Fruit fly (Drosophila melanogaster) whole organism, wandering third instar larva: Measurements from ENCODE around the gene CycJ.

ENCODE experiments used
- Abd-B ChIP-seq: fragments of >200 bp; optimal IDR thresholded peaks from 2 replicates; lab custom pipeline; 2017; ENCODE audit warnings: missing biosample characterization, missing genetic modification characterization
- CG32264 ChIP-seq: fragments of 200-800 bp; sonication (Bioruptor generic); optimal IDR thresholded peaks from 2 replicates; lab custom pipeline; 2016; ENCODE audit warnings: missing biosample characterization, missing genetic modification characterization
- CG9705 ChIP-seq: fragments of 200-800 bp; sonication (Bioruptor generic); optimal IDR thresholded peaks from 2 replicates; lab custom pipeline; 2018; ENCODE audit warnings: missing biosample characterization, mild to moderate bottlenecking, missing genetic modification characterization
- CrebA ChIP-seq: fragments of 200-800 bp; sonication (Bioruptor generic); optimal IDR thresholded peaks from 2 replicates; lab custom pipeline; 2016; ENCODE audit warnings: missing biosample characterization, mild to moderate bottlenecking, missing genetic modification characterization, borderline replicate concordance
- Dif ChIP-seq: fragments of 200-275, 200-300 bp; sonication (Bioruptor generic); optimal IDR thresholded peaks from 2 replicates; lab custom pipeline; 2018; ENCODE audit warnings: missing biosample characterization, missing genetic modification characterization; ENCODE audit not compliant: partially characterized antibody
- GATAd ChIP-seq: sonication (Bioruptor generic); optimal IDR thresholded peaks from 2 replicates; lab custom pipeline; 2016; ENCODE audit warnings: missing biosample characterization, missing genetic modification characterization
- HLH106 ChIP-seq: fragments of 200-800 bp; optimal IDR thresholded peaks from 3 replicates; lab custom pipeline; 2019; ENCODE audit warnings: missing biosample characterization, mild to moderate bottlenecking, missing genetic modification characterization, moderate library complexity
- Hnf4 ChIP-seq: fragments of 200-800 bp; sonication (Bioruptor generic); optimal IDR thresholded peaks from 2 replicates; lab custom pipeline; 2016; ENCODE audit warnings: missing biosample characterization, mild to moderate bottlenecking, missing genetic modification characterization
- Hr78 ChIP-seq: fragments of >200 bp; optimal IDR thresholded peaks from 2 replicates; lab custom pipeline; 2017; ENCODE audit warnings: missing biosample characterization, missing genetic modification characterization
- Hr83 ChIP-seq: fragments of 200-300 bp; sonication (Bioruptor generic); optimal IDR thresholded peaks from 2 replicates; lab custom pipeline; 2016; ENCODE audit warnings: missing biosample characterization, mild to moderate bottlenecking, missing genetic modification characterization, moderate library complexity; ENCODE audit not compliant: poor library complexity, severe bottlenecking
- Jra ChIP-seq: sonication (Bioruptor generic); optimal IDR thresholded peaks from 2 replicates; lab custom pipeline; 2016; ENCODE audit warnings: missing biosample characterization, missing genetic modification characterization
- Myc ChIP-seq: fragments of >200 bp; optimal IDR thresholded peaks from 2 replicates; lab custom pipeline; 2017
- N ChIP-seq: fragments of >200 bp; optimal IDR thresholded peaks from 2 replicates; lab custom pipeline; 2018; ENCODE audit warnings: missing biosample characterization, missing external identifiers, missing genetic modification characterization
- OdsH ChIP-seq: fragments of 200-800 bp; sonication (Bioruptor generic); optimal IDR thresholded peaks from 2 replicates; lab custom pipeline; 2016; ENCODE audit warnings: missing biosample characterization, mild to moderate bottlenecking, missing genetic modification characterization
- Sp1 ChIP-seq: fragments of 200-800 bp; sonication (Bioruptor generic); optimal IDR thresholded peaks from 3 replicates; lab custom pipeline; 2019; ENCODE audit warnings: missing biosample characterization, mild to moderate bottlenecking, missing genetic modification characterization, moderate library complexity
- Vsx2 ChIP-seq: fragments of 200-300, 225-300 bp; sonication (Bioruptor generic); optimal IDR thresholded peaks from 2 replicates; lab custom pipeline; 2018; ENCODE audit warnings: missing biosample characterization, missing genetic modification characterization; ENCODE audit not compliant: partially characterized antibody
- br ChIP-seq: fragments of 200-800 bp; sonication (Bioruptor generic); optimal IDR thresholded peaks from 2 replicates; lab custom pipeline; 2016; ENCODE audit warnings: missing biosample characterization, missing genetic modification characterization
- brk ChIP-seq: fragments of 200-800 bp; sonication (Bioruptor generic); optimal IDR thresholded peaks from 2 replicates; lab custom pipeline; 2016; ENCODE audit warnings: missing biosample characterization, mild to moderate bottlenecking, missing genetic modification characterization
- dl ChIP-seq, 2 experiments: fragments of 175-275, 200-275 bp in 1 of 2; fragments of 200-275 bp in 1 of 2; sonication (Bioruptor generic); optimal IDR thresholded peaks; lab custom pipeline; 2018; ENCODE audit warnings: mild to moderate bottlenecking in 2 of 2, missing biosample characterization in 2 of 2, missing genetic modification characterization in 2 of 2, moderate library complexity in 2 of 2; ENCODE audit not compliant: partially characterized antibody in 2 of 2, insufficient read depth in 1 of 2
- dmrt93B ChIP-seq: fragments of 200-800 bp; sonication (Bioruptor generic); optimal IDR thresholded peaks from 2 replicates; lab custom pipeline; 2018; ENCODE audit warnings: missing biosample characterization, mild to moderate bottlenecking, missing genetic modification characterization
- dsf ChIP-seq: sonication (Bioruptor generic); optimal IDR thresholded peaks from 2 replicates; lab custom pipeline; 2016; ENCODE audit warnings: missing biosample characterization, missing genetic modification characterization, borderline replicate concordance
- ey ChIP-seq: fragments of 200-800 bp; sonication (Bioruptor generic); optimal IDR thresholded peaks from 2 replicates; lab custom pipeline; 2016; ENCODE audit warnings: missing biosample characterization, missing genetic modification characterization
- foxo ChIP-seq, 2 experiments: fragments of 200-800 bp; sonication (Bioruptor generic); optimal IDR thresholded peaks; 2 replicates in 1 of 2; 3 replicates in 1 of 2; lab custom pipeline; 2016 to 2017; ENCODE audit warnings: missing biosample characterization in 2 of 2, missing genetic modification characterization in 2 of 2
- fru ChIP-seq: fragments of 200-800 bp; sonication (Bioruptor generic); optimal IDR thresholded peaks from 3 replicates; lab custom pipeline; 2016; ENCODE audit warnings: missing biosample characterization, mild to moderate bottlenecking, missing genetic modification characterization
- h ChIP-seq: fragments of 200-800 bp; sonication (Bioruptor generic); optimal IDR thresholded peaks from 3 replicates; lab custom pipeline; 2016; ENCODE audit warnings: missing biosample characterization, mild to moderate bottlenecking, missing genetic modification characterization
- jim ChIP-seq: fragments of 175-275, 200-325 bp; sonication (Bioruptor generic); optimal IDR thresholded peaks from 2 replicates; lab custom pipeline; 2016; ENCODE audit warnings: missing biosample characterization, mild to moderate bottlenecking, missing genetic modification characterization
- lola ChIP-seq: fragments of >200 bp; optimal IDR thresholded peaks from 2 replicates; lab custom pipeline; 2017; ENCODE audit warnings: missing biosample characterization, missing genetic modification characterization
- pan ChIP-seq: fragments of >200 bp; optimal IDR thresholded peaks from 2 replicates; lab custom pipeline; 2017
- psq ChIP-seq: fragments of 200-800 bp; sonication (Bioruptor generic); optimal IDR thresholded peaks from 3 replicates; lab custom pipeline; 2017; ENCODE audit warnings: missing biosample characterization, mild to moderate bottlenecking, missing genetic modification characterization, moderate library complexity
- rgr ChIP-seq: fragments of 200-800 bp; sonication (Bioruptor generic); optimal IDR thresholded peaks from 3 replicates; lab custom pipeline; 2016; ENCODE audit warnings: missing biosample characterization, mild to moderate bottlenecking, missing genetic modification characterization
- sage ChIP-seq: fragments of 200-800 bp; sonication (Bioruptor generic); optimal IDR thresholded peaks from 2 replicates; lab custom pipeline; 2016; ENCODE audit warnings: missing biosample characterization, mild to moderate bottlenecking, missing genetic modification characterization
- sv ChIP-seq: fragments of 200-800 bp; sonication (Bioruptor generic); optimal IDR thresholded peaks from 3 replicates; lab custom pipeline; 2016; ENCODE audit warnings: missing biosample characterization, missing genetic modification characterization
- tai ChIP-seq: sonication (Bioruptor generic); optimal IDR thresholded peaks from 2 replicates; lab custom pipeline; 2016; ENCODE audit warnings: missing biosample characterization, missing genetic modification characterization
- usp ChIP-seq: fragments of >200 bp; optimal IDR thresholded peaks from 2 replicates; lab custom pipeline; 2017; ENCODE audit warnings: missing biosample characterization, missing genetic modification characterization
- woc ChIP-seq: sonication (Bioruptor generic); optimal IDR thresholded peaks from 2 replicates; lab custom pipeline; 2016; ENCODE audit warnings: missing biosample characterization, mild to moderate bottlenecking, missing genetic modification characterization

The CycJ gene

dm6 chr3L:3461119-3461518, 5.1 kb upstream of the CycJ start, which contains the start of the genes CG46463 and armi:
CG46463 (plus strand) TSS chr3L:3461315.
armi (plus strand) TSS chr3L:3461317.
- TF ChIP-seq Hr83 (GFP tag; lab: Kevin White, UChicago) (no peak), h (GFP tag; lab: Kevin White, UChicago) (no peak), Sp1 (GFP tag; lab: Kevin White, UChicago) (no peak), tai (GFP tag; lab: Kevin White, UChicago) (no peak), pan (lab: Kevin White, UChicago) (no peak), usp (GFP tag; lab: Kevin White, UChicago) (no peak), OdsH (GFP tag; lab: Kevin White, UChicago) (no peak), CrebA (GFP tag; lab: Kevin White, UChicago) (no peak), CG9705 (GFP tag; lab: Kevin White, UChicago) (no peak), foxo (GFP tag; optimal IDR thresholded peaks at IDR 0.05; lab: Kevin White, UChicago) (no peak), fru (GFP tag; lab: Kevin White, UChicago) (no peak), jim (GFP tag; lab: Kevin White, UChicago) (no peak), brk (GFP tag; lab: Kevin White, UChicago) (no peak), Vsx2 (no peak), GATAd (GFP tag; lab: Kevin White, UChicago) (no peak), Myc (lab: Kevin White, UChicago) (no peak), HLH106 (tag; lab: Kevin White, UChicago) (no peak), Jra (GFP tag; lab: Kevin White, UChicago) (no peak), N (GFP tag; lab: Kevin White, UChicago) (no peak)

- TF ChIP-seq CG9705 (GFP tag; lab: Kevin White, UChicago): no peak
- no peak for TF ChIP-seq GATAd (GFP tag; lab: Kevin White, UChicago)
- no peak for TF ChIP-seq Vsx2
- no peak for TF ChIP-seq br (GFP tag; lab: Kevin White, UChicago)
- TF ChIP-seq lola: no peak
- no peak for TF ChIP-seq sv (GFP tag; lab: Kevin White, UChicago)
- TF ChIP-seq brk (GFP tag; lab: Kevin White, UChicago): no peak
- no peak for TF ChIP-seq Abd-B (GFP tag; lab: Kevin White, UChicago)
- no peak for TF ChIP-seq CG32264 (GFP tag; lab: Kevin White, UChicago)
- TF ChIP-seq Hr83 (GFP tag; lab: Kevin White, UChicago): no peak
- TF ChIP-seq Jra (GFP tag; lab: Kevin White, UChicago): no peak
- TF ChIP-seq pan (lab: Kevin White, UChicago): no peak
- no peak for TF ChIP-seq OdsH (GFP tag; lab: Kevin White, UChicago)
- TF ChIP-seq, all 38 proteins: peak for 0
Measured at dm6 chr3L:3461557-3462414, 4.4 kb upstream of the CycJ start.

- TF ChIP-seq Jra (GFP tag; lab: Kevin White, UChicago) (no peak), CrebA (GFP tag; lab: Kevin White, UChicago) (no peak), GATAd (GFP tag; lab: Kevin White, UChicago) (no peak), Hnf4 (GFP tag; lab: Kevin White, UChicago) (no peak), dl (GFP tag; optimal IDR thresholded peaks at IDR 0.05; lab: Kevin White, UChicago; ENCODE audit: insufficient read depth in 1 of 2, partially characterized antibody in 2 of 2) (no peak), OdsH (GFP tag; lab: Kevin White, UChicago) (no peak), br (GFP tag; lab: Kevin White, UChicago) (no peak), Dif (GFP tag; lab: Kevin White, UChicago) (no peak), Vsx2 (no peak), CG32264 (GFP tag; lab: Kevin White, UChicago) (no peak), Abd-B (GFP tag; lab: Kevin White, UChicago) (no peak), HLH106 (tag; lab: Kevin White, UChicago) (no peak), jim (GFP tag; lab: Kevin White, UChicago) (no peak), rgr (GFP tag; lab: Kevin White, UChicago) (no peak)
Measured at dm6 chr3L:3469709-3470108, 3.5 kb downstream of the CycJ start.

- TF ChIP-seq rgr (GFP tag; lab: Kevin White, UChicago) (peak; percentile 64), Abd-B (GFP tag; lab: Kevin White, UChicago) (no peak), CrebA (GFP tag; lab: Kevin White, UChicago) (no peak), Jra (GFP tag; lab: Kevin White, UChicago) (peak; percentile 12), Hr83 (GFP tag; lab: Kevin White, UChicago) (peak; percentile 68), dmrt93B (GFP tag; lab: Kevin White, UChicago) (no peak), br (GFP tag; lab: Kevin White, UChicago) (peak; percentile 55), Sp1 (GFP tag; lab: Kevin White, UChicago) (peak; percentile 38), ey (GFP tag; lab: Kevin White, UChicago) (peak; percentile 32), Hr78 (no peak), sv (GFP tag; lab: Kevin White, UChicago) (peak; percentile 21), HLH106 (tag; lab: Kevin White, UChicago) (peak; percentile 40), CG9705 (GFP tag; lab: Kevin White, UChicago) (peak; percentile 6), fru (GFP tag; lab: Kevin White, UChicago) (peak; percentile 52), usp (GFP tag; lab: Kevin White, UChicago) (no peak), sage (GFP tag; lab: Kevin White, UChicago) (peak; percentile 1), h (GFP tag; lab: Kevin White, UChicago) (peak; percentile 69), Dif (GFP tag; lab: Kevin White, UChicago) (no peak), woc (GFP tag; lab: Kevin White, UChicago) (peak; percentile 91), N (GFP tag; lab: Kevin White, UChicago) (no peak), jim (GFP tag; lab: Kevin White, UChicago) (no peak), OdsH (GFP tag; lab: Kevin White, UChicago) (peak; percentile 19), psq (GFP tag; lab: Kevin White, UChicago) (peak; percentile 42), dsf (GFP tag; lab: Kevin White, UChicago) (no peak), foxo (GFP tag; optimal IDR thresholded peaks at IDR 0.05; lab: Kevin White, UChicago) (peak in 1 of 2 experiments; percentile 52), Myc (lab: Kevin White, UChicago) (peak; percentile 98)
Measured at dm6 chr3L:3471174-3471573, 4.9 kb downstream of the CycJ start, which contains the start of gene CG14971. CG14971 (minus strand) TSS chr3L:3471309.
